Fruit fly (Drosophila melanogaster) whole organism, prepupa: ENCODE measurements around the gene Ipk2.
A peak's percentile ranks its signal among the peaks of the same experiment; 100 is the strongest.

ENCODE experiments used
- CG10669 ChIP-seq: fragments of 200-800 bp; sonication (Bioruptor generic); optimal IDR thresholded peaks from 3 replicates; lab custom pipeline; 2018; ENCODE audit warnings: missing biosample characterization, mild to moderate bottlenecking, missing genetic modification characterization, moderate library complexity
- CG11902 ChIP-seq: fragments of 200-800 bp; sonication (Bioruptor generic); optimal IDR thresholded peaks from 3 replicates; lab custom pipeline; 2016; ENCODE audit warnings: missing biosample characterization, missing genetic modification characterization
- CG15336 ChIP-seq: fragments of 200-800 bp; sonication (Bioruptor generic); IDR thresholded peaks from 2 replicates; pipeline ENCODE4 v1.3.6; 2022; ENCODE audit warnings: missing biosample characterization, missing genetic modification characterization
- CG16779 ChIP-seq: fragments of 200-800 bp; sonication (Bioruptor generic); optimal IDR thresholded peaks from 3 replicates; lab custom pipeline; 2017; ENCODE audit warnings: missing biosample characterization, mild to moderate bottlenecking, missing genetic modification characterization
- CG3032 ChIP-seq: fragments of 200-800 bp; optimal IDR thresholded peaks from 2 replicates; lab custom pipeline; 2019; ENCODE audit warnings: missing biosample characterization, mild to moderate bottlenecking, missing genetic modification characterization, moderate library complexity
- CG31627 ChIP-seq: fragments of 200-800 bp; sonication (Bioruptor generic); optimal IDR thresholded peaks from 3 replicates; lab custom pipeline; 2016; ENCODE audit warnings: missing biosample characterization, missing genetic modification characterization
- CG32006 ChIP-seq: fragments of 200-800 bp; sonication (Bioruptor generic); optimal IDR thresholded peaks from 3 replicates; lab custom pipeline; 2017; ENCODE audit warnings: missing biosample characterization, mild to moderate bottlenecking, missing genetic modification characterization
- CG34406 ChIP-seq: fragments of 200-800 bp; sonication (Bioruptor generic); optimal IDR thresholded peaks from 3 replicates; lab custom pipeline; 2016; ENCODE audit warnings: missing biosample characterization, missing genetic modification characterization
- CG3919 ChIP-seq: fragments of 200-800 bp; sonication (Bioruptor generic); optimal IDR thresholded peaks from 3 replicates; lab custom pipeline; 2016; ENCODE audit warnings: missing biosample characterization, missing genetic modification characterization
- CG6163 ChIP-seq: fragments of 200-800 bp; sonication (Bioruptor generic); IDR thresholded peaks from 3 replicates; pipeline ENCODE4 v1.3.6; 2022; ENCODE audit warnings: missing biosample characterization, missing genetic modification characterization
- CG6276 ChIP-seq: fragments of 200-800 bp; sonication (Bioruptor generic); optimal IDR thresholded peaks from 2 replicates; lab custom pipeline; 2017; ENCODE audit warnings: missing biosample characterization, mild to moderate bottlenecking, missing genetic modification characterization
- CG6792 ChIP-seq: fragments of 200-800 bp; sonication (Bioruptor generic); optimal IDR thresholded peaks from 3 replicates; lab custom pipeline; 2016; ENCODE audit warnings: missing biosample characterization, missing genetic modification characterization
- CG7368 ChIP-seq: fragments of 200-800 bp; sonication (Bioruptor generic); optimal IDR thresholded peaks from 3 replicates; lab custom pipeline; 2016; ENCODE audit warnings: missing biosample characterization, missing genetic modification characterization
- Eip75B ChIP-seq: fragments of 200-800 bp; sonication (Bioruptor generic); optimal IDR thresholded peaks from 3 replicates; lab custom pipeline; 2016; ENCODE audit warnings: missing biosample characterization, missing genetic modification characterization
- Eip78C ChIP-seq: fragments of 200-800 bp; sonication (Bioruptor generic); peaks from one replicate; lab custom pipeline; 2016; ENCODE audit warnings: missing biosample characterization, missing genetic modification characterization
- Eip93F ChIP-seq: fragments of 200-800 bp; sonication (Bioruptor generic); optimal IDR thresholded peaks from 2 replicates; lab custom pipeline; 2016; ENCODE audit warnings: missing biosample characterization, mild to moderate bottlenecking, missing genetic modification characterization
- Ets21C ChIP-seq: fragments of 200-800 bp; sonication (Bioruptor generic); optimal IDR thresholded peaks from 3 replicates; lab custom pipeline; 2016; ENCODE audit warnings: missing biosample characterization, missing genetic modification characterization
- Hr38 ChIP-seq: sonication (Bioruptor generic); optimal IDR thresholded peaks from 2 replicates; lab custom pipeline; 2016; ENCODE audit warnings: missing biosample characterization, missing genetic modification characterization
- Hr39 ChIP-seq: fragments of 200-800 bp; sonication (Bioruptor generic); optimal IDR thresholded peaks from 2 replicates; lab custom pipeline; 2016; ENCODE audit warnings: missing biosample characterization, missing genetic modification characterization
- Hr4 ChIP-seq: fragments of 200-800 bp; sonication (Bioruptor generic); optimal IDR thresholded peaks from 3 replicates; lab custom pipeline; 2016; ENCODE audit warnings: missing biosample characterization, missing genetic modification characterization
- Lpt ChIP-seq: fragments of 200-800 bp; sonication (Bioruptor generic); optimal IDR thresholded peaks from 3 replicates; lab custom pipeline; 2016; ENCODE audit warnings: missing biosample characterization, missing genetic modification characterization
- Met ChIP-seq: fragments of 200-800 bp; sonication (Bioruptor generic); optimal IDR thresholded peaks from 3 replicates; lab custom pipeline; 2016; ENCODE audit warnings: missing biosample characterization, missing genetic modification characterization
- Smox ChIP-seq: fragments of 200-800 bp; sonication (Bioruptor generic); optimal IDR thresholded peaks from 3 replicates; lab custom pipeline; 2016; ENCODE audit warnings: missing biosample characterization, missing genetic modification characterization
- Sox102F ChIP-seq: fragments of 200-800 bp; sonication (Bioruptor generic); optimal IDR thresholded peaks from 2 replicates; lab custom pipeline; 2016; ENCODE audit warnings: missing biosample characterization, mild to moderate bottlenecking, missing genetic modification characterization
- Sox14 ChIP-seq: fragments of 200-800 bp; sonication (Bioruptor generic); optimal IDR thresholded peaks from 3 replicates; lab custom pipeline; 2016; ENCODE audit warnings: missing biosample characterization, missing genetic modification characterization
- Sox15 ChIP-seq: fragments of 200-800 bp; sonication (Bioruptor generic); optimal IDR thresholded peaks from 3 replicates; lab custom pipeline; 2016; ENCODE audit warnings: missing biosample characterization, missing genetic modification characterization
- achi ChIP-seq: fragments of 200-800 bp; sonication (Bioruptor generic); optimal IDR thresholded peaks from 3 replicates; lab custom pipeline; 2016; ENCODE audit warnings: missing biosample characterization, missing genetic modification characterization
- acj6 ChIP-seq: fragments of 200-800 bp; sonication (Bioruptor generic); optimal IDR thresholded peaks from 3 replicates; lab custom pipeline; 2016; ENCODE audit warnings: missing biosample characterization, missing genetic modification characterization
- cyc ChIP-seq: fragments of 200-800 bp; sonication (Bioruptor generic); optimal IDR thresholded peaks from 3 replicates; lab custom pipeline; 2016; ENCODE audit warnings: missing biosample characterization, missing genetic modification characterization
- eg ChIP-seq: fragments of 200-800 bp; sonication (Bioruptor generic); IDR thresholded peaks from 3 replicates; pipeline ENCODE4 v1.3.6; 2022; ENCODE audit warnings: missing biosample characterization, missing genetic modification characterization
- esn ChIP-seq: fragments of 200-800 bp; sonication (Bioruptor generic); optimal IDR thresholded peaks from 2 replicates; lab custom pipeline; 2016; ENCODE audit warnings: missing biosample characterization, mild to moderate bottlenecking, missing genetic modification characterization, moderate library complexity
- fd85E ChIP-seq: fragments of 200-800 bp; sonication (Bioruptor generic); optimal IDR thresholded peaks from 3 replicates; lab custom pipeline; 2016; ENCODE audit warnings: missing biosample characterization, missing genetic modification characterization
- fkh ChIP-seq: fragments of 200-800 bp; sonication (Bioruptor generic); optimal IDR thresholded peaks from 3 replicates; lab custom pipeline; 2017; ENCODE audit warnings: missing biosample characterization, mild to moderate bottlenecking, missing genetic modification characterization, moderate library complexity
- lz ChIP-seq: fragments of 200-800 bp; sonication (Bioruptor generic); optimal IDR thresholded peaks from 3 replicates; lab custom pipeline; 2016; ENCODE audit warnings: missing biosample characterization, missing genetic modification characterization
- net ChIP-seq: fragments of 200-800 bp; sonication (Bioruptor generic); optimal IDR thresholded peaks from 3 replicates; lab custom pipeline; 2016; ENCODE audit warnings: missing biosample characterization, missing genetic modification characterization
- pdm3 ChIP-seq: fragments of 200-800 bp; sonication (Bioruptor generic); optimal IDR thresholded peaks from 3 replicates; lab custom pipeline; 2016; ENCODE audit warnings: missing biosample characterization, missing genetic modification characterization
- ss ChIP-seq, 2 experiments: fragments of 200-800 bp; sonication (Bioruptor generic); optimal IDR thresholded peaks; 2 replicates in 1 of 2; 3 replicates in 1 of 2; lab custom pipeline; 2017 to 2018; ENCODE audit warnings: mild to moderate bottlenecking in 2 of 2, missing biosample characterization in 2 of 2, missing genetic modification characterization in 2 of 2, moderate library complexity in 1 of 2
- svp ChIP-seq: fragments of 200-800 bp; sonication (Bioruptor generic); peaks from one replicate; lab custom pipeline; 2016; ENCODE audit warnings: missing biosample characterization, missing genetic modification characterization
- topi ChIP-seq: fragments of 200-800 bp; sonication (Bioruptor generic); optimal IDR thresholded peaks from 3 replicates; lab custom pipeline; 2016; ENCODE audit warnings: missing biosample characterization, missing genetic modification characterization
- vri ChIP-seq: fragments of 200-800 bp; sonication (Bioruptor generic); optimal IDR thresholded peaks from 3 replicates; lab custom pipeline; 2016; ENCODE audit warnings: missing biosample characterization, mild to moderate bottlenecking, missing genetic modification characterization

The Ipk2 gene

dm6 chr2L:574226-574625 is at the start of gene Ipk2, which contains the start of gene cold (continued):
- TF ChIP-seq fkh (GFP tag; lab: Kevin White, UChicago) (peak; percentile 96), CG11902 (GFP tag; lab: Kevin White, UChicago) (no peak), Sox14 (GFP tag; lab: Kevin White, UChicago) (peak; percentile 86), CG10669 (GFP tag; lab: Kevin White, UChicago) (no peak), CG6276 (GFP tag; lab: Kevin White, UChicago) (no peak), ss (GFP tag; optimal IDR thresholded peaks at IDR 0.05; lab: Kevin White, UChicago) (no peak), CG31627 (GFP tag; lab: Kevin White, UChicago) (peak; percentile 87)

- TF ChIP-seq CG32006 (GFP tag; lab: Kevin White, UChicago) (peak; percentile 10), svp (GFP tag; lab: Kevin White, UChicago) (peak; percentile 78), ss (GFP tag; optimal IDR thresholded peaks at IDR 0.05; lab: Kevin White, UChicago) (peak in 1 of 2 experiments; percentile 37), eg (GFP tag; lab: Robert Waterston, UW) (no peak), acj6 (GFP tag; lab: Kevin White, UChicago) (peak; percentile 20), Ets21C (GFP tag; lab: Kevin White, UChicago) (no peak), Met (peak; percentile 43), topi (GFP tag; lab: Kevin White, UChicago) (peak; percentile 57), Eip75B (GFP tag; lab: Kevin White, UChicago) (no peak), CG3032 (tag; lab: Kevin White, UChicago) (no peak), Eip78C (GFP tag; lab: Kevin White, UChicago) (peak; percentile 85), CG31627 (GFP tag; lab: Kevin White, UChicago) (peak; percentile 34), net (GFP tag; lab: Kevin White, UChicago) (no peak), CG3919 (peak; percentile 26), fkh (GFP tag; lab: Kevin White, UChicago) (no peak), CG34406 (GFP tag; lab: Kevin White, UChicago) (peak; percentile 11), Hr39 (GFP tag; lab: Kevin White, UChicago) (peak; percentile 48), Hr4 (peak; percentile 28), CG6792 (GFP tag; lab: Kevin White, UChicago) (peak; percentile 9), Sox15 (GFP tag; lab: Kevin White, UChicago) (peak; percentile 12), CG11902 (GFP tag; lab: Kevin White, UChicago) (peak; percentile 15), fd85E (GFP tag; lab: Kevin White, UChicago) (no peak), esn (GFP tag; lab: Kevin White, UChicago) (peak; percentile 34), CG15336 (GFP tag; lab: Robert Waterston, UW) (peak; percentile 66), achi (GFP tag; lab: Kevin White, UChicago) (peak; percentile 25), CG6163 (GFP tag; lab: Robert Waterston, UW) (0 out of 3 replicates have a peak, but pooled peaks have one; percentile 39), Lpt (GFP tag; lab: Kevin White, UChicago) (no peak), Sox102F (GFP tag; lab: Kevin White, UChicago) (peak; percentile 35), pdm3 (GFP tag; lab: Kevin White, UChicago) (peak; percentile 22), CG16779 (tag; lab: Kevin White, UChicago) (no peak), vri (GFP tag; lab: Kevin White, UChicago) (peak; percentile 12), CG10669 (GFP tag; lab: Kevin White, UChicago) (no peak), Eip93F (no peak), CG6276 (GFP tag; lab: Kevin White, UChicago) (no peak), Smox (peak; percentile 55), lz (peak; percentile 46), Hr38 (GFP tag; lab: Kevin White, UChicago) (no peak), CG7368 (GFP tag; lab: Kevin White, UChicago) (no peak), cyc (GFP tag; lab: Kevin White, UChicago) (peak; percentile 39)
These were observed 49.3 kb upstream of the Ipk2 start for dm6 chr2L:623210-623873.
